Fruit fly (Drosophila melanogaster) whole organism, pupa: ENCODE results near the gene TSG101.
A peak's percentile ranks its signal among the peaks of the same experiment; 100 is the strongest.

Source experiments
- CG10348 ChIP-seq: fragments of 200-800 bp; sonication (Bioruptor generic); IDR thresholded peaks from 2 replicates; pipeline ENCODE4 v1.3.6; 2022; ENCODE audit warnings: missing biosample characterization, missing genetic modification characterization
- CG12605 ChIP-seq: fragments of 200-800 bp; sonication (Bioruptor generic); IDR thresholded peaks from 2 replicates; pipeline ENCODE4 v1.3.6; 2022; ENCODE audit warnings: missing biosample characterization, missing genetic modification characterization
- CG13204 ChIP-seq: fragments of 200-800 bp; sonication (Bioruptor generic); optimal IDR thresholded peaks from 2 replicates; lab custom pipeline; 2018; ENCODE audit warnings: missing biosample characterization, mild to moderate bottlenecking, missing genetic modification characterization, moderate library complexity
- CG14655 ChIP-seq: fragments of 200-800 bp; sonication (Bioruptor generic); optimal IDR thresholded peaks from 3 replicates; lab custom pipeline; 2017; ENCODE audit warnings: mild to moderate bottlenecking, missing biosample characterization, missing genetic modification reagents, missing genetic modification characterization
- CG15710 ChIP-seq: fragments of 200-800 bp; sonication (Bioruptor generic); optimal IDR thresholded peaks from 2 replicates; lab custom pipeline; 2018; ENCODE audit warnings: missing biosample characterization, mild to moderate bottlenecking, missing genetic modification characterization, moderate library complexity
- CG17806 ChIP-seq: fragments of 200-800 bp; sonication (Bioruptor generic); optimal IDR thresholded peaks from 2 replicates; lab custom pipeline; 2018; ENCODE audit warnings: missing biosample characterization, mild to moderate bottlenecking, missing genetic modification characterization, moderate library complexity
- CG32121 ChIP-seq: fragments of 200-800 bp; sonication (Bioruptor generic); IDR thresholded peaks from 2 replicates; pipeline ENCODE4 v1.3.6; 2022; ENCODE audit warnings: missing biosample characterization, missing genetic modification characterization
- CG34367 ChIP-seq: fragments of 200-800 bp; sonication (Bioruptor generic); optimal IDR thresholded peaks from 2 replicates; lab custom pipeline; 2018; ENCODE audit warnings: missing biosample characterization, mild to moderate bottlenecking, missing genetic modification characterization
- CG4496 ChIP-seq: fragments of 200-800 bp; sonication (Bioruptor generic); IDR thresholded peaks from 3 replicates; pipeline ENCODE4 v1.3.6; 2022; ENCODE audit warnings: missing biosample characterization, missing genetic modification characterization
- CG8159 ChIP-seq: fragments of 200-800 bp; sonication (Bioruptor generic); optimal IDR thresholded peaks from 3 replicates; lab custom pipeline; 2018; ENCODE audit warnings: missing biosample characterization, mild to moderate bottlenecking, missing genetic modification characterization, moderate library complexity
- CG8301 ChIP-seq: fragments of 200-800 bp; sonication (Bioruptor generic); optimal IDR thresholded peaks from 2 replicates; lab custom pipeline; 2018; ENCODE audit warnings: missing biosample characterization, mild to moderate bottlenecking, missing genetic modification characterization
- CG9948 ChIP-seq: fragments of 200-800 bp; sonication (Bioruptor generic); optimal IDR thresholded peaks from 2 replicates; lab custom pipeline; 2018; ENCODE audit warnings: missing biosample characterization, mild to moderate bottlenecking, missing genetic modification characterization, moderate library complexity
- D1 ChIP-seq: fragments of 200-800 bp; sonication (Bioruptor generic); optimal IDR thresholded peaks from 2 replicates; lab custom pipeline; 2018; ENCODE audit warnings: missing biosample characterization, mild to moderate bottlenecking, missing genetic modification characterization, moderate library complexity
- EcR ChIP-seq: fragments of 200-800 bp; sonication (Bioruptor generic); optimal IDR thresholded peaks from 3 replicates; lab custom pipeline; 2019; ENCODE audit warnings: missing biosample characterization, missing genetic modification characterization, mild to moderate bottlenecking, moderate library complexity, missing genetic modification reagents
- Ets98B ChIP-seq: fragments of 200-800 bp; sonication (Bioruptor generic); IDR thresholded peaks from 2 replicates; pipeline ENCODE4 v1.3.6; 2022; ENCODE audit warnings: missing biosample characterization, missing genetic modification characterization
- Pif1A ChIP-seq: fragments of 200-800 bp; sonication (Bioruptor generic); optimal IDR thresholded peaks from 3 replicates; lab custom pipeline; 2016; ENCODE audit warnings: missing biosample characterization, missing genetic modification characterization
- Pif1B ChIP-seq: fragments of 200-800 bp; sonication (Bioruptor generic); optimal IDR thresholded peaks from 3 replicates; lab custom pipeline; 2016; ENCODE audit warnings: missing biosample characterization, missing genetic modification characterization
- Snoo ChIP-seq: fragments of 200-800 bp; sonication (Bioruptor generic); optimal IDR thresholded peaks from 3 replicates; lab custom pipeline; 2017; ENCODE audit warnings: missing biosample characterization, mild to moderate bottlenecking, missing genetic modification characterization, inconsistent platforms
- fd96Ca ChIP-seq: fragments of 200-800 bp; sonication (Bioruptor generic); IDR thresholded peaks from 3 replicates; pipeline ENCODE4 v1.3.6; 2022; ENCODE audit warnings: missing biosample characterization, missing genetic modification characterization
- gl ChIP-seq: fragments of 200-800 bp; sonication (Bioruptor generic); optimal IDR thresholded peaks from 2 replicates; lab custom pipeline; 2018; ENCODE audit warnings: missing biosample characterization, mild to moderate bottlenecking, missing genetic modification characterization
- rn ChIP-seq: fragments of 200-800 bp; sonication (Bioruptor generic); IDR thresholded peaks from 2 replicates; pipeline ENCODE4 v1.3.6; 2022; ENCODE audit warnings: missing biosample characterization, missing genetic modification characterization

TSG101 gene

DNA sequence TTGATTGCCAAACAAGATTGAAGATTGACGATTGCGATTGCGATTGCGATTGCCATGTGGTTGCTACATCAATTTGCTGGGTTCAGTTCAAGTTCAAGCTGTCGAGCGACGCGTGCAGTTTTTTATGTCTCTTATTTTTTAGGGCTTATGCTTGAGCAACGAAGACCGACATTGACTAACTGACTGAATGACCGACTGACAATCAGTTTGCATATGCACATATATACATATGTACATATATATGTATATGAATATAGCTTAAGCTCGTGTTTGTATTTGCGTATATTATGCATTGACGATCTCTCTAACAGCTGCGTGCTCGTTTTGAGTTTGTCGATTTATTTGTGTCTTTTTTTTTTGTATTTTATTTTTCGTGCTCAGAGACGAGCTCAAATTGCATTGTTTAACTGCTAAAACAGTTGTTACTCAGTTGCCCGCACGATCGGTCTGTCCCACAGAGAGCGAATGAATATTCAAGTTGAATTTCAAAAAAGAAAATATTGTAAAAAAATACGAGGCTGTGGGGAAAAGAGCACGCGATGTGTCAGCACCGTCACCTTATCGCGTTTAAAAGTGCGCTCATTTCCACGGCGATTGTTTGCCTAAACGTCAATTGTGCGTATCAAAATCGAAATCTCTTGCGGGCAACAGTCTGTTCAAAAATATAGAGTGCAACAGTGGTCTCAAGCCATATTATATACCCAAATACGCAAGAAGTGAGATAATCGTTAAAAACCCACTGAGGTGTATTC, 44.3 kb downstream of the TSG101 start:
- TF ChIP-seq CG9948 (no peak), rn (no peak), CG14655 (GFP tag; lab: Kevin White, UChicago) (peak; percentile 42), CG10348 (GFP tag; lab: Robert Waterston, UW) (no peak), Ets98B (GFP tag; lab: Robert Waterston, UW) (peak; percentile 17; the same call in 1 of the 2 replicates), CG32121 (peak; percentile 32; the same call in 1 of the 2 replicates), CG12605 (GFP tag; lab: Robert Waterston, UW) (peak; percentile 67), CG4496 (GFP tag; lab: Robert Waterston, UW) (peak; percentile 34; the same call in 2 of the 3 replicates)

DNA sequence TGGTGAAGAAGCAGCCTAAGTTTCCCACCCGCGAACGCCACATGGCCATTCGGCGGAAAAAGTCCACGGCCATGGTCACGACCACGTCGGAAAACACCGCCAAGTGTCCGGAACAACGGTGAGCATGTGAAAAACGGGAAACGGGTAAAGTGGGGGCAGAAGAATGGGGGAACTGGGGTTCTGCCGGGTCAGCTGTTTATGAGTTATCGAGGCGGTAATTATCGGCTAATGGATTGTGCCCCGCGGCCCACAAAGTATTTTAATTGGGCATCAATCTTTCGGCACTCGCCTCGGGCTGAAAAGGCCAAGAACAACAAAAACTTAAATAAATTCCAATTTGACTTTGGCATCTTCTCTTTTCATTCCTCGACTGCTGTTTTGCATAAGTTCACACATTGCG, 45.2 kb downstream of the TSG101 start:
- no peak for TF ChIP-seq gl
- no peak for TF ChIP-seq CG8159 (tag; lab: Kevin White, UChicago)
- TF ChIP-seq Pif1A, result no peak
- no peak for TF ChIP-seq CG17806
- no peak for TF ChIP-seq CG13204 (GFP tag; lab: Kevin White, UChicago)
- TF ChIP-seq CG32121, result no peak
- TF ChIP-seq CG34367 (tag; lab: Kevin White, UChicago), result no peak
- no peak for TF ChIP-seq CG8301 (tag; lab: Kevin White, UChicago)
- TF ChIP-seq Snoo (tag; lab: Kevin White, UChicago), result no peak
- TF ChIP-seq Ets98B (GFP tag; lab: Robert Waterston, UW), result no peak
- TF ChIP-seq CG12605 (GFP tag; lab: Robert Waterston, UW), result no peak
- no peak for TF ChIP-seq CG15710 (tag; lab: Kevin White, UChicago)
- no peak for TF ChIP-seq CG14655 (GFP tag; lab: Kevin White, UChicago)
- no peak for TF ChIP-seq CG9948
- TF ChIP-seq rn, result no peak
- TF ChIP-seq Pif1B (GFP tag; lab: Kevin White, UChicago), result no peak
- TF ChIP-seq CG10348 (GFP tag; lab: Robert Waterston, UW), result no peak
- TF ChIP-seq CG4496 (GFP tag; lab: Robert Waterston, UW), result no peak
- no peak for TF ChIP-seq fd96Ca (GFP tag; lab: Robert Waterston, UW)

DNA sequence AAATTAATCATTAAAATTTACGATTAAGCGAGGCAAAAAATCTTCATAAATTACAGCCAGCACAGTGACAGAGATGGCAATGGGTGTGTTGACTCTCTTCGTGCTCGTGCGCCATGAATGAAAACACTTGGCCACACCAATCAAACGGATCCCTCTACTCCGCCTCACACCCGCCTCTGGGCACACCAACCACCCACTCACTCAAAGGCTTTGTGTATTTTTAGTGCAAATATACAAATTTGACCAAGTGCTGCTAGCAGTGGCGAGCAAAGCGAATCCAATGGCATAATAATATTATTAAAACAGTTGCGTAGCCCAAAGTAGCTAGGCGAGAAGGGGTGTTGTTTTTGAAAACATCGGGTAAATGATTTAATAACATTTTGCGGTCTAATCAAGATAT, 47.5 kb downstream of the TSG101 start:
- no peak for TF ChIP-seq CG12605 (GFP tag; lab: Robert Waterston, UW)
- TF ChIP-seq CG15710 (tag; lab: Kevin White, UChicago), result no peak
- TF ChIP-seq Snoo (tag; lab: Kevin White, UChicago), result no peak
- no peak for TF ChIP-seq CG8159 (tag; lab: Kevin White, UChicago)
- no peak for TF ChIP-seq D1
- TF ChIP-seq CG8301 (tag; lab: Kevin White, UChicago), result no peak
- no peak for TF ChIP-seq CG17806

DNA sequence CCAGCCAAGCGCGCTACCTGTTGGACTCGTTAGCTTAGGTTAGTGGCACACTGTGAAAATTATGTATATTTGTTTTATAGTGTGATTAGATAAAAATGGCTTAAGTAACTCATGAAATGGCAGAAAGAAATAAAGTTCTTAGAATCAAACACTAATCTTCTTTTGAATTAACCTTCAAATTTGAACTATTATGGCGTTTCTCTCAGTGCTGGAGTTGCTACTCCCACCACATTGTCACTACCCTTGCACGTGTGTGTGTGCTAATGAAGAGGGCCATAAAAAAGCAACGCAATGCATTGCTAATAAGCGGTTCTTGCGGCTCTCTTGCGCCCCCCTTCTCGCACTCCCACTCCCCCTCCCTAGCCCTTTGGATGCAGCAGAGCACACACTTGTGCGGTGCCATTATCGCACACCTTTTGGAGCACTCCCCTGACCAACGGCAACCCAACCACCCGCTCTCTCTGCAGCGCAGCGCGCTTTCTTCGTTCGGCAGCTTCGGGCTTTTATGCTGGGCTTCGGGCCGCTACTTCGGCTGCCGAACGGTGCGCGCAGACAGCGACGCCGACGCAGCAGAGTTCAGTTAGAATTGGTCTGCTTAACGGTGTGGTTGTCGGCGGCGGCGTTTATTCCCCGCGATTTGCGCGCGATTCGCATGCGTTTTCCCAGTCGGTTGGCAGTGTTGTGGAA, 48.7 kb downstream of the TSG101 start:
- TF ChIP-seq CG8159 (tag; lab: Kevin White, UChicago) (peak; percentile 75), CG9948 (peak; percentile 83), gl (peak; percentile 27), D1 (peak; percentile 35), fd96Ca (GFP tag; lab: Robert Waterston, UW) (peak; percentile 83), CG32121 (peak; percentile 86), CG10348 (GFP tag; lab: Robert Waterston, UW) (peak; percentile 58), CG14655 (GFP tag; lab: Kevin White, UChicago) (peak; percentile 92), CG12605 (GFP tag; lab: Robert Waterston, UW) (peak; percentile 69), CG13204 (GFP tag; lab: Kevin White, UChicago) (peak; percentile 97), CG17806 (peak; percentile 76), CG34367 (tag; lab: Kevin White, UChicago) (peak; percentile 82), CG8301 (tag; lab: Kevin White, UChicago) (peak; percentile 90), CG4496 (GFP tag; lab: Robert Waterston, UW) (peak; percentile 92), EcR (peak; percentile 65), CG15710 (tag; lab: Kevin White, UChicago) (peak; percentile 77), Pif1A (peak; percentile 88), Ets98B (GFP tag; lab: Robert Waterston, UW) (peak; percentile 86), rn (peak; percentile 72), Pif1B (GFP tag; lab: Kevin White, UChicago) (peak; percentile 80), Snoo (tag; lab: Kevin White, UChicago) (peak; percentile 70)

DNA sequence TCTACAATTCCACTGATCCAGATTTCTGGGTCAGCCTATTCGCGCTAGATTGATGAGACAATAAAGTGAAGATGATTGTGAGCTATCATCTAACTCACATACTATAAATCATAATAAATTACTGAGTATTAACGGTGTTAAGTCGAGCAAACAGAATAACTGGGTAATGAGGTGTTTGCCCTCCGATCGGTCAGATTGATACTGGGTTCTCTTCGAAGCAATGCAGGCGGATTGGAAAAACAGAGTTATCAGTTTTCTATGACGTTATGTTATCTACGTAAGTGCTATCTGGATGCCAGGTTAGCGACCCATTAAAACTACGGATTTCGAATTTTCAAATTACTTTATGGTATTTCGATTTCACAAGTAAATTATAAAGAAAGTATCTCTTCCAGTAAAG, 49.8 kb downstream of the TSG101 start:
- peak; percentile 31 for TF ChIP-seq EcR
- TF ChIP-seq Pif1A, result no peak
- no peak for TF ChIP-seq CG13204 (GFP tag; lab: Kevin White, UChicago)
- TF ChIP-seq CG15710 (tag; lab: Kevin White, UChicago), result no peak

DNA sequence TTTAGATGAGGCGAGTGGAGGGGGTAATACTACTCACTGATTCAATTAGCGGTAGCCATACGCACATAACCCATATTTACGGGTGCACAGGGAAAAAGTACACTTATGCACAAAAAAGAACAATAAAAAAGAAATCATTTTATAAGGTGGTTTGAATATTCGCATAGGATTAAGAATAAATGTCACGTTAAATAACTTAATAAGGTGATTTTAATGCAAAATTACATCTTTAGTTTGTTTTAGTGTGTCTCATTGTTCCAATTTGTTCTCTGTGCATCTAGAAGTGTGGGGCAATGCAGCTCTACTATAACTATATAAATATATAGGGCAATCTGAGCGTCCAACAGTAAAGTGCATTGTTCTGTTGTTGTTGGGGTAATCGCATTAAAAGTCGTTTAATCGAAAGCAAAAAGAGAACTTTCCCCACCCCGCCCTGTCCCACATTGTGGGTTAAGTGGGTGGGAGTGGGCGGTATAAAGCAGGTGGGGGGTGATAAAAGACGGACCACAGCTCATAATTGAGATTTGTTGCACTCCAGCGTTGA, 50.7 kb downstream of the TSG101 start:
- TF ChIP-seq rn, result no peak
- peak; percentile 59 for TF ChIP-seq EcR
- TF ChIP-seq Snoo (tag; lab: Kevin White, UChicago), result no peak
- peak; percentile 75; the same call in 2 of the 3 replicates for TF ChIP-seq CG4496 (GFP tag; lab: Robert Waterston, UW)
- no peak for TF ChIP-seq Pif1A
- TF ChIP-seq Ets98B (GFP tag; lab: Robert Waterston, UW), result peak; percentile 66
- TF ChIP-seq CG32121, result peak; percentile 73
- peak; percentile 47 for TF ChIP-seq CG9948
- no peak for TF ChIP-seq Pif1B (GFP tag; lab: Kevin White, UChicago)
- peak; percentile 39 for TF ChIP-seq CG34367 (tag; lab: Kevin White, UChicago)
- TF ChIP-seq CG17806, result peak; percentile 46
- TF ChIP-seq CG15710 (tag; lab: Kevin White, UChicago), result peak; percentile 59
- TF ChIP-seq fd96Ca (GFP tag; lab: Robert Waterston, UW), result 0 out of 3 replicates have a peak, but pooled peaks have one; percentile 25
- peak; percentile 62 for TF ChIP-seq CG14655 (GFP tag; lab: Kevin White, UChicago)
- no peak for TF ChIP-seq CG12605 (GFP tag; lab: Robert Waterston, UW)
- TF ChIP-seq CG10348 (GFP tag; lab: Robert Waterston, UW), result no peak
- TF ChIP-seq CG13204 (GFP tag; lab: Kevin White, UChicago), result no peak
- TF ChIP-seq D1, result no peak
- TF ChIP-seq CG8301 (tag; lab: Kevin White, UChicago), result peak; percentile 64
- peak; percentile 10 for TF ChIP-seq CG8159 (tag; lab: Kevin White, UChicago)
- TF ChIP-seq gl, result no peak
